Worm (Caenorhabditis elegans): ENCODE measurements around the gene F37C12.21.

ce11 chrIII:7154526-7154925, 33.6 kb upstream of the F37C12.21 start:
- TF ChIP-seq W03F9.2 (tag; optimal IDR thresholded peaks at IDR 0.05), result no peak
- no peak for TF ChIP-seq him-1 (tag; optimal IDR thresholded peaks at IDR 0.05)
